Fruit fly (Drosophila melanogaster) whole organism, embryonic: ENCODE results near the gene CG7029.

Source experiments
- Adf1 ChIP-seq: fragments of 200-800 bp; sonication (Bioruptor generic); IDR thresholded peaks from 2 replicates; pipeline ENCODE4 v1.3.6; 2022; ENCODE audit warnings: missing biosample characterization, missing genetic modification characterization
- Antp ChIP-seq: fragments of 200-800 bp; sonication (Bioruptor generic); optimal IDR thresholded peaks from 3 replicates; lab custom pipeline; 2016; ENCODE audit warnings: missing biosample characterization, missing genetic modification characterization
- Bgb ChIP-seq: fragments of 200-800 bp; sonication (Bioruptor generic); IDR thresholded peaks from 2 replicates; pipeline ENCODE4 v1.3.6; 2022; ENCODE audit warnings: missing biosample characterization, missing genetic modification characterization; ENCODE audit not compliant: partially characterized antibody
- CG10979 ChIP-seq: fragments of 200-800 bp; sonication (Bioruptor generic); optimal IDR thresholded peaks from 2 replicates; lab custom pipeline; 2018; ENCODE audit warnings: missing biosample characterization, mild to moderate bottlenecking, missing genetic modification characterization, moderate library complexity
- CG11723 ChIP-seq: fragments of 200-800 bp; sonication (Bioruptor generic); optimal IDR thresholded peaks from 2 replicates; lab custom pipeline; 2017; ENCODE audit warnings: missing biosample characterization, mild to moderate bottlenecking, missing genetic modification characterization
- CG12299 ChIP-seq: fragments of 200-800 bp; sonication (Bioruptor generic); optimal IDR thresholded peaks from 2 replicates; lab custom pipeline; 2018; ENCODE audit warnings: missing biosample characterization, mild to moderate bottlenecking, missing genetic modification characterization
- CG14710 ChIP-seq: fragments of 200-800 bp; sonication (Bioruptor generic); optimal IDR thresholded peaks from 3 replicates; lab custom pipeline; 2019; ENCODE audit warnings: missing biosample characterization, mild to moderate bottlenecking, missing genetic modification characterization, moderate library complexity
- CG15269 ChIP-seq: fragments of 200-800 bp; sonication (Bioruptor generic); optimal IDR thresholded peaks from 2 replicates; lab custom pipeline; 2018; ENCODE audit warnings: missing biosample characterization, mild to moderate bottlenecking, missing genetic modification characterization, moderate library complexity
- CG1529 ChIP-seq: fragments of 200-800 bp; sonication (Bioruptor generic); optimal IDR thresholded peaks from 3 replicates; lab custom pipeline; 2018; ENCODE audit warnings: missing biosample characterization, missing genetic modification characterization
- CG17361 ChIP-seq: fragments of 200-800 bp; sonication (Bioruptor generic); IDR thresholded peaks from 3 replicates; pipeline ENCODE4 v1.3.6; 2022; ENCODE audit warnings: missing biosample characterization, missing genetic modification characterization
- CG17385 ChIP-seq: fragments of 200-800 bp; sonication (Bioruptor generic); optimal IDR thresholded peaks from 3 replicates; lab custom pipeline; 2018; ENCODE audit warnings: missing biosample characterization, mild to moderate bottlenecking, missing genetic modification characterization
- CG18262 ChIP-seq: fragments of 200-800 bp; optimal IDR thresholded peaks from 3 replicates; lab custom pipeline; 2019; ENCODE audit warnings: missing biosample characterization, mild to moderate bottlenecking, missing genetic modification characterization, moderate library complexity
- CG18599 ChIP-seq: fragments of 200-800 bp; sonication (Bioruptor generic); optimal IDR thresholded peaks from 3 replicates; lab custom pipeline; 2017; ENCODE audit warnings: missing biosample characterization, missing genetic modification characterization, mild to moderate bottlenecking, moderate library complexity, missing genetic modification reagents
- CG2129 ChIP-seq: fragments of 200-800 bp; sonication (Bioruptor generic); IDR thresholded peaks from 2 replicates; pipeline ENCODE4 v1.3.6; 2022; ENCODE audit warnings: missing biosample characterization, missing genetic modification characterization; ENCODE audit not compliant: partially characterized antibody
- CG31441 ChIP-seq: fragments of 200-800 bp; sonication (Bioruptor generic); IDR thresholded peaks from 2 replicates; pipeline ENCODE4 v1.3.6; 2022; ENCODE audit warnings: missing biosample characterization, missing genetic modification characterization
- CG34224 ChIP-seq: fragments of 200-800 bp; sonication (Bioruptor generic); IDR thresholded peaks from 3 replicates; pipeline ENCODE4 v1.3.6; 2022; ENCODE audit warnings: missing biosample characterization, missing genetic modification characterization; ENCODE audit not compliant: partially characterized antibody
- CG3995 ChIP-seq: fragments of 200-800 bp; sonication (Bioruptor generic); optimal IDR thresholded peaks from 3 replicates; lab custom pipeline; 2016; ENCODE audit warnings: missing biosample characterization, missing genetic modification characterization
- CG6689 ChIP-seq: fragments of 200-800 bp; sonication (Bioruptor generic); IDR thresholded peaks from 2 replicates; pipeline ENCODE4 v1.3.6; 2022; ENCODE audit warnings: missing biosample characterization, missing genetic modification characterization
- CG7839 ChIP-seq: fragments of 200-800 bp; sonication (Bioruptor generic); optimal IDR thresholded peaks from 3 replicates; lab custom pipeline; 2018; ENCODE audit warnings: missing biosample characterization, mild to moderate bottlenecking, missing genetic modification characterization, moderate library complexity
- CG9876 ChIP-seq: fragments of 200-800 bp; sonication (Bioruptor generic); optimal IDR thresholded peaks from 2 replicates; lab custom pipeline; 2016; ENCODE audit warnings: missing biosample characterization, missing genetic modification characterization
- Camta ChIP-seq: fragments of 200-800 bp; sonication (Bioruptor generic); optimal IDR thresholded peaks from 2 replicates; lab custom pipeline; 2016; ENCODE audit warnings: missing biosample characterization, missing genetic modification characterization
- D ChIP-seq, 2 experiments: fragments of 200-800 bp in 1 of 2; fragments of >200 bp in 1 of 2; sonication (Bioruptor generic) in 1 of 2; optimal IDR thresholded peaks; 2 replicates in 1 of 2; 3 replicates in 1 of 2; lab custom pipeline; 2017; ENCODE audit warnings: mild to moderate bottlenecking in 1 of 2, missing biosample characterization in 1 of 2, missing genetic modification characterization in 1 of 2, missing genetic modification reagents in 1 of 2
- D19A ChIP-seq: fragments of 200-800 bp; optimal IDR thresholded peaks from 3 replicates; lab custom pipeline; 2019; ENCODE audit warnings: missing biosample characterization, mild to moderate bottlenecking, missing genetic modification characterization, moderate library complexity
- Dref ChIP-seq: fragments of 200-800 bp; sonication (Bioruptor generic); IDR thresholded peaks from 2 replicates; pipeline ENCODE4 v1.3.6; 2022; ENCODE audit warnings: missing biosample characterization, missing genetic modification characterization
- Ets65A ChIP-seq: fragments of 200-800 bp; sonication (Bioruptor generic); peaks from one replicate; lab custom pipeline; 2016; ENCODE audit warnings: missing biosample characterization, missing genetic modification characterization
- Fer3 ChIP-seq: fragments of 200-800 bp; sonication (Bioruptor generic); optimal IDR thresholded peaks from 2 replicates; lab custom pipeline; 2018; ENCODE audit warnings: missing biosample characterization, mild to moderate bottlenecking, missing genetic modification characterization, moderate library complexity
- NK7.1 ChIP-seq: fragments of 200-800 bp; sonication (Bioruptor generic); optimal IDR thresholded peaks from 3 replicates; lab custom pipeline; 2016; ENCODE audit warnings: missing biosample characterization, missing genetic modification characterization
- NfI ChIP-seq: fragments of 200-800 bp; sonication (Bioruptor generic); optimal IDR thresholded peaks from 3 replicates; lab custom pipeline; 2018; ENCODE audit warnings: missing biosample characterization, mild to moderate bottlenecking, missing genetic modification characterization, moderate library complexity
- Pdp1 ChIP-seq, 2 experiments: fragments of 200-800 bp; sonication (Bioruptor generic); optimal IDR thresholded peaks; 3 replicates each; lab custom pipeline; 2016; ENCODE audit warnings: missing biosample characterization in 2 of 2, missing genetic modification characterization in 2 of 2, mild to moderate bottlenecking in 1 of 2, moderate library complexity in 1 of 2
- Sin3A ChIP-seq: fragments of >200 bp; optimal IDR thresholded peaks from 2 replicates; lab custom pipeline; 2018
- al ChIP-seq: fragments of 200-800 bp; sonication (Bioruptor generic); IDR thresholded peaks from 2 replicates; pipeline ENCODE4 v1.3.6; 2022; ENCODE audit warnings: missing biosample characterization, missing genetic modification characterization
- ato ChIP-seq: fragments of 200-800 bp; sonication (Bioruptor generic); IDR thresholded peaks from 2 replicates; pipeline ENCODE4 v1.3.6; 2022; ENCODE audit warnings: missing biosample characterization, missing genetic modification characterization; ENCODE audit not compliant: partially characterized antibody
- bcd ChIP-seq: fragments of 200-800 bp; sonication (Bioruptor generic); optimal IDR thresholded peaks from 2 replicates; lab custom pipeline; 2017; ENCODE audit warnings: missing biosample characterization, mild to moderate bottlenecking, missing genetic modification characterization
- dm ChIP-seq: fragments of 200-800 bp; sonication (Bioruptor generic); optimal IDR thresholded peaks from 3 replicates; lab custom pipeline; 2016; ENCODE audit warnings: missing biosample characterization, missing genetic modification characterization
- hkb ChIP-seq, 2 experiments: fragments of 200-800 bp in 1 of 2; fragments of >200 bp in 1 of 2; sonication (Bioruptor generic) in 1 of 2; IDR thresholded peaks in 1 of 2; optimal IDR thresholded peaks in 1 of 2; 2 replicates each; pipeline versions ENCODE4 v1.3.6 to Lab custom; 2017 to 2022; ENCODE audit warnings: missing biosample characterization in 1 of 2, missing genetic modification characterization in 1 of 2
- kah ChIP-seq: fragments of 200-800 bp; sonication (Bioruptor generic); optimal IDR thresholded peaks from 2 replicates; lab custom pipeline; 2018; ENCODE audit warnings: missing biosample characterization, mild to moderate bottlenecking, missing genetic modification characterization
- ken ChIP-seq: fragments of 200-800 bp; sonication (Bioruptor generic); IDR thresholded peaks from 3 replicates; pipeline ENCODE4 v1.3.6; 2022; ENCODE audit warnings: missing biosample characterization, missing genetic modification characterization
- klu ChIP-seq: fragments of 200-800 bp; sonication (Bioruptor generic); IDR thresholded peaks from 2 replicates; pipeline ENCODE4 v1.3.6; 2022; ENCODE audit warnings: missing biosample characterization, missing genetic modification characterization
- lola ChIP-seq, 3 experiments: fragments of >200 bp in 2 of 3; fragments of 200-800 bp in 1 of 3; sonication (Bioruptor generic) in 1 of 3; optimal IDR thresholded peaks; 2 replicates each; lab custom pipeline; 2017 to 2019; ENCODE audit warnings: missing biosample characterization in 3 of 3, missing genetic modification characterization in 3 of 3, mild to moderate bottlenecking in 1 of 3, moderate library complexity in 1 of 3
- maf-S ChIP-seq: fragments of 200-800 bp; sonication (Bioruptor generic); optimal IDR thresholded peaks from 2 replicates; lab custom pipeline; 2016; ENCODE audit warnings: missing biosample characterization, missing genetic modification characterization
- onecut ChIP-seq: fragments of 200-800 bp; sonication (Bioruptor generic); IDR thresholded peaks from 2 replicates; pipeline ENCODE4 v1.3.6; 2022; ENCODE audit warnings: missing biosample characterization, missing genetic modification characterization
- pfk ChIP-seq: fragments of 200-800 bp; sonication (Bioruptor generic); optimal IDR thresholded peaks from 2 replicates; lab custom pipeline; 2018; ENCODE audit warnings: missing biosample characterization, mild to moderate bottlenecking, missing genetic modification characterization, moderate library complexity
- prd ChIP-seq, 3 experiments: fragments of >200 bp in 2 of 3; fragments of 200-800 bp in 1 of 3; sonication (Bioruptor generic) in 1 of 3; optimal IDR thresholded peaks in 2 of 3; IDR thresholded peaks in 1 of 3; 2 replicates in 2 of 3; 3 replicates in 1 of 3; pipeline versions ENCODE4 v1.3.6 to Lab custom; 2017 to 2022; ENCODE audit warnings: missing biosample characterization in 1 of 3, missing genetic modification characterization in 1 of 3
- pzg ChIP-seq: fragments of 200-800 bp; sonication (Bioruptor generic); optimal IDR thresholded peaks from 3 replicates; lab custom pipeline; 2018; ENCODE audit warnings: missing biosample characterization, mild to moderate bottlenecking, missing genetic modification characterization, moderate library complexity
- slbo ChIP-seq: fragments of 200-800 bp; sonication (Bioruptor generic); IDR thresholded peaks from 2 replicates; pipeline ENCODE4 v1.3.6; 2022; ENCODE audit warnings: missing biosample characterization, missing genetic modification characterization
- tin ChIP-seq: fragments of 200-800 bp; sonication (Bioruptor generic); optimal IDR thresholded peaks from 3 replicates; lab custom pipeline; 2016; ENCODE audit warnings: missing biosample characterization, missing genetic modification characterization
- vnd ChIP-seq: fragments of 200-800 bp; sonication (Bioruptor generic); IDR thresholded peaks from 3 replicates; pipeline ENCODE4 v1.3.6; 2022; ENCODE audit warnings: missing biosample characterization, missing genetic modification characterization; ENCODE audit not compliant: partially characterized antibody

Gene CG7029

dm6 chr3R:22726031-22726770 is 24.5 kb upstream of the CG7029 start, which contains the start of gene RNF220 (continued):
- no peak for TF ChIP-seq CG11723 (GFP tag; lab: Kevin White, UChicago)
- peak; percentile 30 for TF ChIP-seq CG18262
- TF ChIP-seq CG14710 (tag; lab: Kevin White, UChicago) = peak; percentile 56
- TF ChIP-seq CG31441 (GFP tag; lab: Robert Waterston, UW) = peak; percentile 58; the same call in 1 of the 2 replicates
- TF ChIP-seq bcd (GFP tag; lab: Kevin White, UChicago) = peak; percentile 28
- peak; percentile 75 for TF ChIP-seq Bgb (GFP tag; lab: Robert Waterston, UW)
- TF ChIP-seq pfk (GFP tag; lab: Kevin White, UChicago) = no peak
- TF ChIP-seq kah (GFP tag; lab: Kevin White, UChicago) = no peak
- TF ChIP-seq hkb (optimal IDR thresholded peaks at IDR 0.05; lab: Kevin White, UChicago) = no peak
- no peak for TF ChIP-seq hkb (GFP tag; IDR thresholded peaks at IDR 0.05; lab: Robert Waterston, UW)
- no peak for TF ChIP-seq maf-S (GFP tag; lab: Kevin White, UChicago)
- TF ChIP-seq Dref = peak; percentile 59
- peak; percentile 47 for TF ChIP-seq ato (GFP tag; lab: Robert Waterston, UW)
- TF ChIP-seq pzg = peak; percentile 51
- TF ChIP-seq D19A (tag; lab: Kevin White, UChicago) = peak; percentile 1
- peak; percentile 38 for TF ChIP-seq slbo (GFP tag; lab: Robert Waterston, UW)
- no peak for TF ChIP-seq CG6689
- no peak for TF ChIP-seq Antp
- peak; percentile 12 for TF ChIP-seq CG17385 (GFP tag; lab: Kevin White, UChicago)
- TF ChIP-seq CG18599 (GFP tag; lab: Kevin White, UChicago) = peak; percentile 7
- no peak for TF ChIP-seq onecut (GFP tag; lab: Robert Waterston, UW)
- TF ChIP-seq al (GFP tag; lab: Robert Waterston, UW) = no peak
- peak; percentile 93 for TF ChIP-seq CG3995 (GFP tag; lab: Kevin White, UChicago)
- peak; percentile 11 for TF ChIP-seq CG2129
- TF ChIP-seq klu (GFP tag; lab: Robert Waterston, UW) = 0 out of 2 replicates have a peak, but pooled peaks have one; percentile 8
- TF ChIP-seq Fer3 = no peak
- no peak for TF ChIP-seq CG10979 (tag; lab: Kevin White, UChicago)
- peak; percentile 11 for TF ChIP-seq vnd (GFP tag; lab: Robert Waterston, UW)
- TF ChIP-seq CG1529 = no peak
- no peak for TF ChIP-seq CG9876 (GFP tag; lab: Kevin White, UChicago)
- peak; percentile 30 for TF ChIP-seq dm (GFP tag; lab: Kevin White, UChicago)
- peak; percentile 60 for TF ChIP-seq CG17361 (GFP tag; lab: Robert Waterston, UW)
- TF ChIP-seq CG34224 (GFP tag; lab: Robert Waterston, UW) = peak; percentile 54; the same call in 1 of the 3 replicates
- TF ChIP-seq NK7.1 (GFP tag; lab: Kevin White, UChicago) = no peak
- TF ChIP-seq CG12299 (tag; lab: Kevin White, UChicago) = no peak
- no peak for TF ChIP-seq prd (optimal IDR thresholded peaks at IDR 0.05; lab: Kevin White, UChicago)
- peak; percentile 7; the same call in 1 of the 3 replicates for TF ChIP-seq prd (GFP tag; IDR thresholded peaks at IDR 0.05; lab: Robert Waterston, UW)
- TF ChIP-seq CG15269 (tag; lab: Kevin White, UChicago) = peak; percentile 4
- TF ChIP-seq Pdp1 (GFP tag; optimal IDR thresholded peaks at IDR 0.05; lab: Kevin White, UChicago) = peak in 1 of 2 experiments; percentile 58
- peak; percentile 39 for TF ChIP-seq CG7839
- TF ChIP-seq ken (GFP tag; lab: Robert Waterston, UW) = no peak
- peak in 1 of 3 experiments; percentile 16 for TF ChIP-seq lola (GFP tag; optimal IDR thresholded peaks at IDR 0.05; lab: Kevin White, UChicago)
- TF ChIP-seq Sin3A (lab: Kevin White, UChicago) = peak; percentile 31
- peak; percentile 67 for TF ChIP-seq Ets65A (GFP tag; lab: Kevin White, UChicago)
- TF ChIP-seq tin (GFP tag; lab: Kevin White, UChicago) = no peak
- no peak for TF ChIP-seq D (optimal IDR thresholded peaks at IDR 0.05; lab: Kevin White, UChicago)
- TF ChIP-seq D (GFP tag; optimal IDR thresholded peaks at IDR 0.05; lab: Kevin White, UChicago) = no peak
- no peak for TF ChIP-seq Camta (GFP tag; lab: Kevin White, UChicago)
- no peak for TF ChIP-seq NfI
- TF ChIP-seq Adf1 = no peak
